Fruit fly (Drosophila melanogaster) whole organism, pupa: ENCODE data around the gene CtsL4.

Experiments used
- CG10348 ChIP-seq: fragments of 200-800 bp; sonication (Bioruptor generic); IDR thresholded peaks from 2 replicates; pipeline ENCODE4 v1.3.6; 2022; ENCODE audit warnings: missing biosample characterization, missing genetic modification characterization
- CG12605 ChIP-seq: fragments of 200-800 bp; sonication (Bioruptor generic); IDR thresholded peaks from 2 replicates; pipeline ENCODE4 v1.3.6; 2022; ENCODE audit warnings: missing biosample characterization, missing genetic modification characterization
- CG13204 ChIP-seq: fragments of 200-800 bp; sonication (Bioruptor generic); optimal IDR thresholded peaks from 2 replicates; lab custom pipeline; 2018; ENCODE audit warnings: missing biosample characterization, mild to moderate bottlenecking, missing genetic modification characterization, moderate library complexity
- CG14655 ChIP-seq: fragments of 200-800 bp; sonication (Bioruptor generic); optimal IDR thresholded peaks from 3 replicates; lab custom pipeline; 2017; ENCODE audit warnings: mild to moderate bottlenecking, missing biosample characterization, missing genetic modification reagents, missing genetic modification characterization
- CG15710 ChIP-seq: fragments of 200-800 bp; sonication (Bioruptor generic); optimal IDR thresholded peaks from 2 replicates; lab custom pipeline; 2018; ENCODE audit warnings: missing biosample characterization, mild to moderate bottlenecking, missing genetic modification characterization, moderate library complexity
- CG17806 ChIP-seq: fragments of 200-800 bp; sonication (Bioruptor generic); optimal IDR thresholded peaks from 2 replicates; lab custom pipeline; 2018; ENCODE audit warnings: missing biosample characterization, mild to moderate bottlenecking, missing genetic modification characterization, moderate library complexity
- CG32121 ChIP-seq: fragments of 200-800 bp; sonication (Bioruptor generic); IDR thresholded peaks from 2 replicates; pipeline ENCODE4 v1.3.6; 2022; ENCODE audit warnings: missing biosample characterization, missing genetic modification characterization
- CG34367 ChIP-seq: fragments of 200-800 bp; sonication (Bioruptor generic); optimal IDR thresholded peaks from 2 replicates; lab custom pipeline; 2018; ENCODE audit warnings: missing biosample characterization, mild to moderate bottlenecking, missing genetic modification characterization
- CG4496 ChIP-seq: fragments of 200-800 bp; sonication (Bioruptor generic); IDR thresholded peaks from 3 replicates; pipeline ENCODE4 v1.3.6; 2022; ENCODE audit warnings: missing biosample characterization, missing genetic modification characterization
- CG8159 ChIP-seq: fragments of 200-800 bp; sonication (Bioruptor generic); optimal IDR thresholded peaks from 3 replicates; lab custom pipeline; 2018; ENCODE audit warnings: missing biosample characterization, mild to moderate bottlenecking, missing genetic modification characterization, moderate library complexity
- CG8301 ChIP-seq: fragments of 200-800 bp; sonication (Bioruptor generic); optimal IDR thresholded peaks from 2 replicates; lab custom pipeline; 2018; ENCODE audit warnings: missing biosample characterization, mild to moderate bottlenecking, missing genetic modification characterization
- CG9948 ChIP-seq: fragments of 200-800 bp; sonication (Bioruptor generic); optimal IDR thresholded peaks from 2 replicates; lab custom pipeline; 2018; ENCODE audit warnings: missing biosample characterization, mild to moderate bottlenecking, missing genetic modification characterization, moderate library complexity
- D1 ChIP-seq: fragments of 200-800 bp; sonication (Bioruptor generic); optimal IDR thresholded peaks from 2 replicates; lab custom pipeline; 2018; ENCODE audit warnings: missing biosample characterization, mild to moderate bottlenecking, missing genetic modification characterization, moderate library complexity
- EcR ChIP-seq: fragments of 200-800 bp; sonication (Bioruptor generic); optimal IDR thresholded peaks from 3 replicates; lab custom pipeline; 2019; ENCODE audit warnings: missing biosample characterization, missing genetic modification characterization, mild to moderate bottlenecking, moderate library complexity, missing genetic modification reagents
- Ets98B ChIP-seq: fragments of 200-800 bp; sonication (Bioruptor generic); IDR thresholded peaks from 2 replicates; pipeline ENCODE4 v1.3.6; 2022; ENCODE audit warnings: missing biosample characterization, missing genetic modification characterization
- Pif1A ChIP-seq: fragments of 200-800 bp; sonication (Bioruptor generic); optimal IDR thresholded peaks from 3 replicates; lab custom pipeline; 2016; ENCODE audit warnings: missing biosample characterization, missing genetic modification characterization
- Pif1B ChIP-seq: fragments of 200-800 bp; sonication (Bioruptor generic); optimal IDR thresholded peaks from 3 replicates; lab custom pipeline; 2016; ENCODE audit warnings: missing biosample characterization, missing genetic modification characterization
- Snoo ChIP-seq: fragments of 200-800 bp; sonication (Bioruptor generic); optimal IDR thresholded peaks from 3 replicates; lab custom pipeline; 2017; ENCODE audit warnings: missing biosample characterization, mild to moderate bottlenecking, missing genetic modification characterization, inconsistent platforms
- fd96Ca ChIP-seq: fragments of 200-800 bp; sonication (Bioruptor generic); IDR thresholded peaks from 3 replicates; pipeline ENCODE4 v1.3.6; 2022; ENCODE audit warnings: missing biosample characterization, missing genetic modification characterization
- gl ChIP-seq: fragments of 200-800 bp; sonication (Bioruptor generic); optimal IDR thresholded peaks from 2 replicates; lab custom pipeline; 2018; ENCODE audit warnings: missing biosample characterization, mild to moderate bottlenecking, missing genetic modification characterization
- rn ChIP-seq: fragments of 200-800 bp; sonication (Bioruptor generic); IDR thresholded peaks from 2 replicates; pipeline ENCODE4 v1.3.6; 2022; ENCODE audit warnings: missing biosample characterization, missing genetic modification characterization

Gene CtsL4

DNA sequence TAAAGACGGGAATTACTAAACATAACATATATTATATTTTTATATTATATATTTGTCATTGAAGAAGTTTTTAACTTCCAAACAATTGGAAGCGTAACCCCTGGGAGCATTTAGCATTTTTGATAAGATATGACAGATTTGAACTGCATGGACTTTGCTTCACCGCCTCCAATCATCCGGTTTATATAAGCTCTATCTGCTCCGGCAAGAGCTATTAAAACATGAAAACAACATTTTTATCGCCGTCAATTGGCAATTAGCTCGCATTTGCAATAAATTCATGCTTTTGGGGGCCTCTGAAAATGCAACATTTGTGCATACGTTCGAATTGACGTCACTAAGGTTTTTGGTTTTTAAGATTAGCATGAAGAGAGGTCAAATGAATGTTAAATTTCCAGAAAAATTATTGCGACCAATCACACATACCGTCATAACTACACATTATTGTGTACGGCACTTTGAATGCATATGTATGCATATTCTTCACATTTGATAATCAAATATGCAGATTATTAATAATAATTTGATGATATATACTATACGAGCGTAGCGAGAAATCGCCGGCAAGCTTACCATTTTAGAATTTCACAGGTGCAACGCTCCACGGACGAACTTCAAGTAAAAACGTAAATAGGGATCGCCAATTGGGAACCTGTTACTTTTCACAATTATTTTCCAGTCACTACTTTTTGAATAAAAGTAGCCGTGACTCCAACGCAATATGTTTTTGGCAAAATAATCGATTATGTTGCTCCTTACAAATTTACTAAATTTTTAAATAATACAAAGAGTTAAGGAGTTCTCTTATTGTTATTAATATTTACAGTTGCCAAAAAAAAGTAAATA lies 39.5 kb upstream of the CtsL4 start, which contains the start of gene Mdh1:
TSS of gene Mdh1 (minus strand) at position 691 of the 846 bp plus-strand sequence.
- TF ChIP-seq EcR (GFP tag; lab: Kevin White, UChicago): peak; percentile 20
- no peak for TF ChIP-seq CG32121 (GFP tag; lab: Robert Waterston, UW)

DNA sequence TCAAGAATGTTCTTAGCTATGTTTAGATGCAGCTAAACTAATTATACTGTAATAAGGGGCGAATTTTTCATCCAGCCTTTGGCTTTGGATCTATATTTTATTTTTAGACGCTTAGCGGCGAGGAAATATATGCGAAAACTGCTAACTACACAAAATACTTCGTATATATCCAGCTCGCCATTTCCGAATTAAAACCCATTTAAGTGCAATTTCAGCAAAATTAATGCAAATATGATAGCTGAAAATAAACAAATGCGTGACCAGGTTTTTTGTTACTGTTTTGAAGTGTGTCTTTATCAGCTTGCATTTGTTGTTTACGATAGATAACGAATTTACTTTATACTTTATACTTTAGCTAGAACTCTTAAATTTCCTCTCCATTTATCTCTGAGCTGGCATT lies 38.6 kb upstream of the CtsL4 start:
- TF ChIP-seq rn (GFP tag; lab: Robert Waterston, UW) (no peak), CG14655 (GFP tag; lab: Kevin White, UChicago) (no peak), CG15710 (tag; lab: Kevin White, UChicago) (no peak), EcR (GFP tag; lab: Kevin White, UChicago) (no peak), Pif1A (no peak), gl (no peak), Pif1B (GFP tag; lab: Kevin White, UChicago) (no peak), CG8301 (tag; lab: Kevin White, UChicago) (no peak), CG9948 (tag; lab: Kevin White, UChicago) (no peak), CG34367 (no peak), CG8159 (no peak), CG12605 (GFP tag; lab: Robert Waterston, UW) (no peak), CG17806 (tag; lab: Kevin White, UChicago) (no peak), Snoo (tag; lab: Kevin White, UChicago) (no peak), CG4496 (no peak), Ets98B (GFP tag; lab: Robert Waterston, UW) (no peak), CG13204 (no peak), CG10348 (GFP tag; lab: Robert Waterston, UW) (no peak), fd96Ca (GFP tag; lab: Robert Waterston, UW) (no peak), D1 (no peak)

DNA sequence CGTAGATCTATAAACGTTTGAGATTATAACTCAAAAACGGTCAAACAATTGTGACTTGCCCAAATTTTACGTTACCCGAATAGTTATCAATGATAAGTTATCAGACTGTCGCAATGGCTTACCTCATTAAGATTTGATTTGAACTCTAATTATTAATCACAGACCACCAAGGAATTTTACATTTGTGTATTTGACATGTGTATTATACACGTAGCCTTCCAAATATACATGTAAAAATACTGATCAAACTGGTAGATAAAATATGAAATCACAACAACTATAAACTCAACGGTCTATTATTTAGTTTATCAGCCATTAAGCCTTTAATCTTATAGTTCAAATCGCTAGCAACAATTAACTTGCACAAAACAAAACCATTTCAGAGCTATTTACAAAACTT lies 37.1 kb upstream of the CtsL4 start:
- TF ChIP-seq fd96Ca (GFP tag; lab: Robert Waterston, UW): no peak
- no peak for TF ChIP-seq Pif1B (GFP tag; lab: Kevin White, UChicago)

dm6 chr2L:10387869-10388726 lies 31.7 kb upstream of the CtsL4 start, which contains the start of gene da:
Gene da, plus strand, starts transcription at chr2L:10388105.
- TF ChIP-seq EcR (GFP tag; lab: Kevin White, UChicago) (no peak), D1 (peak; percentile 72), CG34367 (peak; percentile 17), Pif1A (peak; percentile 45), Ets98B (GFP tag; lab: Robert Waterston, UW) (peak; percentile 67), CG32121 (GFP tag; lab: Robert Waterston, UW) (peak; percentile 61; the same call in 1 of the 2 replicates), CG12605 (GFP tag; lab: Robert Waterston, UW) (peak; percentile 28), CG4496 (peak; percentile 65; the same call in 2 of the 3 replicates), gl (no peak), Pif1B (GFP tag; lab: Kevin White, UChicago) (no peak), CG10348 (GFP tag; lab: Robert Waterston, UW) (no peak), CG17806 (tag; lab: Kevin White, UChicago) (peak; percentile 31), CG8301 (tag; lab: Kevin White, UChicago) (peak; percentile 16), CG8159 (peak; percentile 31), CG13204 (no peak), rn (GFP tag; lab: Robert Waterston, UW) (no peak), CG14655 (GFP tag; lab: Kevin White, UChicago) (no peak), Snoo (tag; lab: Kevin White, UChicago) (peak; percentile 41), CG15710 (tag; lab: Kevin White, UChicago) (peak; percentile 39), CG9948 (tag; lab: Kevin White, UChicago) (peak; percentile 32), fd96Ca (GFP tag; lab: Robert Waterston, UW) (no peak)

DNA sequence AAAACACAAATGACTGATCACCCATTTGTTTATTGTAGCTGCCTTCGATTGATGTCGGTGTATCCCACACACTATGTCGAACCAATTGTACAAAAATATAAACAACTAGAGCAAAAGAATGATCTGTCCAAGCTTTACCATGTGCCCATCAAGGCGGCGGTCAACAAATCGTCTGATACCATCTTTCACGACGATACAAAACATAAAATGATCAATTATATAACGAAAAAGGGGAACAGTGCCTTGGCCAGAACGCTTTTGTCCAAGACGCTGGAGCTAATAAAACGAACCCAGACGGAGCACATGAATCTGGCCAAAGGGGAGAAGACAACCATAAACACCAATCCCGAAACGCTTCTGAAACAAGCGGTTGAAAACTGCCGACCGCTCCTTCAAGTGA lies 30.4 kb upstream of the CtsL4 start:
- TF ChIP-seq fd96Ca (GFP tag; lab: Robert Waterston, UW): no peak
- TF ChIP-seq Snoo (tag; lab: Kevin White, UChicago): no peak
- no peak for TF ChIP-seq CG34367
- TF ChIP-seq, all 21 proteins: peak for 0

DNA sequence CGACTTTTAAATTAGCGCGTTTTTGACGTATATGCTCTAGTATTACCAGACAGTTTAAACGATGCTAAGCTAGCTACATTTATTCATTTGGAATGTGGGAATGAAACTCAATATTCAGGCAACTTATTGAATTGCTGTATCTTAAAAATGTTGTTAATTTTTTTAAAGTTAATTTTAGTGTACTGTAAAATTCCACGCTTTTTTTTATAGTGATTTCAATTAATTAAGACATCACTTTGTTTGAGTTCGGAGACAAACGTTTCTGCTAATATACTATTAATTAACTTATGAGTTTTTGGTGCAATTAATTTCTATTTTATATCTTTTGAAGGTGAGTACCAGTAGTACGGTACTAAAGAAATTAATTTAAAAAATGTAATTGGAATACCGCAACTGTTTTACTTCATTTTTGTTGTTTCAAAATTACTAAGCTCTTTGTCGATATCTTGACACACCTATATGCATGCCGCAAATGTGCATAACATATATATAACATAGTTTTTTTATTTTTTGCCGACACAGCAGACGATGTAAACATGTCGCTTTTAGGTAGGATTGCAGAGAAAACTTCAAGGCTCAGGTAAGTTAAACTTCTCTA lies 29.9 kb upstream of the CtsL4 start, which contains the start of the genes Cdk1 and mRpS7:
TSS of gene Cdk1 (minus strand) at position 55 of the 598 bp plus-strand sequence.
TSS of gene mRpS7 (plus strand) at position 455 of the 598 bp plus-strand sequence.
- TF ChIP-seq fd96Ca (GFP tag; lab: Robert Waterston, UW): no peak
- peak; percentile 55 for TF ChIP-seq CG8301 (tag; lab: Kevin White, UChicago)
- peak; percentile 66 for TF ChIP-seq CG17806 (tag; lab: Kevin White, UChicago)
- TF ChIP-seq CG32121 (GFP tag; lab: Robert Waterston, UW): peak; percentile 45; the same call in 1 of the 2 replicates
- TF ChIP-seq CG8159: peak; percentile 73
- TF ChIP-seq EcR (GFP tag; lab: Kevin White, UChicago): no peak
- TF ChIP-seq gl: no peak
- no peak for TF ChIP-seq CG10348 (GFP tag; lab: Robert Waterston, UW)
- TF ChIP-seq CG13204: no peak
- no peak for TF ChIP-seq Pif1B (GFP tag; lab: Kevin White, UChicago)
- TF ChIP-seq CG4496: peak; percentile 70; the same call in 2 of the 3 replicates
- peak; percentile 39 for TF ChIP-seq Pif1A
- TF ChIP-seq CG12605 (GFP tag; lab: Robert Waterston, UW): no peak; the same call in 1 of the 2 replicates
- no peak for TF ChIP-seq CG14655 (GFP tag; lab: Kevin White, UChicago)
- TF ChIP-seq D1: no peak
- TF ChIP-seq CG9948 (tag; lab: Kevin White, UChicago): peak; percentile 71
- peak; percentile 46 for TF ChIP-seq Ets98B (GFP tag; lab: Robert Waterston, UW)
- TF ChIP-seq Snoo (tag; lab: Kevin White, UChicago): peak; percentile 62
- TF ChIP-seq rn (GFP tag; lab: Robert Waterston, UW): no peak
- peak; percentile 43 for TF ChIP-seq CG34367
- TF ChIP-seq CG15710 (tag; lab: Kevin White, UChicago): peak; percentile 61
- TF ChIP-seq, all 21 proteins: peak for 11
